Worm (Caenorhabditis elegans): ENCODE results near the gene set-23.

set-23 gene

DNA sequence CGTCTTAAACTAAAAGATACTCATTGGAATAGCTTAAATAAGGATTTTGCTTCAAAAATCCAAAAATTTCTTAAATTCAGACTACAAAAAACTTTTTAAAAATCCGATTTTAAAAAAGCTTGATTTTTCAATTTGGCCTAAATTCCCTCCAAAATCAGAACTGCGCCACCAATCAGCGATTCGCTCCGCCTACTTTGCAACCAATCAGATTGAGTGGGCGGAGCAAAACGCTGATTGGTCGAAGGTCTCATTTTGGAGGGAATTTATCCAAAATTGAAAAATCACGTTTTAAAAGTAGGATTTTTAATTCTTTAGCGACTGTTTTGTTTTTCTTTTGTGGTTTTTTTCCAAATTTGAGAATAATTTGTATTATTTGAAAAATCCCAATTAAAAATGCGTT is 47.9 kb downstream of the set-23 start:
- TF ChIP-seq him-1 (tag; optimal IDR thresholded peaks at IDR 0.05) (no peak), W03F9.2 (tag; optimal IDR thresholded peaks at IDR 0.05) (no peak), dao-5 (tag; optimal IDR thresholded peaks at IDR 0.05) (no peak)

DNA sequence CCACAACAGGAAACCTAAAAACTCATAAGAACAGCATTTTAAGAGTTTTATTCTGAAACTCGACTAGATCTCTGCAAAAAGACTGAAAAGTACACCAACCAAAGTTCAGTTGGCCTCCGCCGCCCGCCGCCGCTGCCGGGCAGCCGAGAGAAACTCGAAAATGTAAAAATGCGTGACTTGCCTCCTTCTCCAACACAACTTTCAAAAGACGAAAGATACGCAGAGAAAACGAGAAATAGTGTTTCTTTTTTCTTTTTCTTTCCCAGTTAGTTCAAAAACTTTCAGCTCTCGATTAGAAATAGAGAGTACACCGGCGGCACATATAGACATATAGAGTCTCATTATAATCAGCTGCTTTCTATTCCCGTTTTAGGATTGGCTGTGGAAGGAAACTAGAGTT is 48.3 kb downstream of the set-23 start:
- TF ChIP-seq him-1 (tag; optimal IDR thresholded peaks at IDR 0.05) (no peak), W03F9.2 (tag; optimal IDR thresholded peaks at IDR 0.05) (no peak), dao-5 (tag; optimal IDR thresholded peaks at IDR 0.05) (no peak)

Data from whole organism, L4/young adult.